Fruit fly (Drosophila melanogaster): ENCODE data around the gene dgt4.

Gene dgt4

dm6 chrX:4106756-4107155 is 6.7 kb upstream of the dgt4 start (continued):
- no peak for TF ChIP-seq tin (GFP tag; optimal IDR thresholded peaks at IDR 0.05)
- peak; percentile 3 to 5 for TF ChIP-seq dpn (GFP tag; optimal IDR thresholded peaks at IDR 0.05)
- TF ChIP-seq CG8944 (GFP tag; optimal IDR thresholded peaks at IDR 0.05): peak; percentile 4
- peak; percentile 1 for TF ChIP-seq CG1529 (GFP tag; optimal IDR thresholded peaks at IDR 0.05)
- TF ChIP-seq seq (GFP tag; IDR thresholded peaks at IDR 0.05): no peak
- no peak for TF ChIP-seq CG34376 (GFP tag; optimal IDR thresholded peaks at IDR 0.05)
- peak; percentile 41 for TF ChIP-seq Ssrp (tag; optimal IDR thresholded peaks at IDR 0.05)
- TF ChIP-seq sens (GFP tag): peak; percentile 89
- TF ChIP-seq ci (GFP tag; IDR thresholded peaks at IDR 0.05): 0 out of 3 replicates have a peak, but pooled peaks have one; percentile 12
- peak; percentile 33 for TF ChIP-seq unpg (GFP tag; optimal IDR thresholded peaks at IDR 0.05)
- 0 out of 3 replicates have a peak, but pooled peaks have one; percentile 14 for TF ChIP-seq Mrtf (GFP tag; IDR thresholded peaks at IDR 0.05)
- peak; percentile 25 for TF ChIP-seq Fer1 (GFP tag; optimal IDR thresholded peaks at IDR 0.05)
- peak; percentile 10 for TF ChIP-seq fd96Cb (tag; optimal IDR thresholded peaks at IDR 0.05)
- TF ChIP-seq slbo (GFP tag; IDR thresholded peaks at IDR 0.05): no peak
- TF ChIP-seq Hr51 (GFP tag; optimal IDR thresholded peaks at IDR 0.05): peak in 1 of 2 experiments; percentile 19
- 0 out of 2 replicates have a peak, but pooled peaks have one; percentile 28 for TF ChIP-seq sob (GFP tag; IDR thresholded peaks at IDR 0.05)
- peak; percentile 10 for TF ChIP-seq CG18619 (GFP tag; optimal IDR thresholded peaks at IDR 0.05)
- no peak for TF ChIP-seq CG8290 (GFP tag; optimal IDR thresholded peaks at IDR 0.05)
- TF ChIP-seq CG8290 (tag; optimal IDR thresholded peaks at IDR 0.05): peak in 1 of 2 experiments; percentile 35
- TF ChIP-seq lov (optimal IDR thresholded peaks at IDR 0.05): no peak
- 0 out of 3 replicates have a peak, but pooled peaks have one; percentile 39 for TF ChIP-seq lov (GFP tag; IDR thresholded peaks at IDR 0.05)
- peak; percentile 4 for TF ChIP-seq CG4707 (GFP tag; optimal IDR thresholded peaks at IDR 0.05)
- peak; percentile 51 for TF ChIP-seq CG33557 (GFP tag; optimal IDR thresholded peaks at IDR 0.05)
- TF ChIP-seq CG1603 (tag; optimal IDR thresholded peaks at IDR 0.05): peak; percentile 51
- no peak for TF ChIP-seq CG4820 (GFP tag; optimal IDR thresholded peaks at IDR 0.05)
- peak in 1 of 2 experiments; percentile 8 for TF ChIP-seq Pdp1 (GFP tag; optimal IDR thresholded peaks at IDR 0.05)
- peak; percentile 28 for TF ChIP-seq gsb-n (tag; optimal IDR thresholded peaks at IDR 0.05)
- no peak for TF ChIP-seq disco-r (GFP tag; optimal IDR thresholded peaks at IDR 0.05)
- peak; percentile 25 for TF ChIP-seq pum (GFP tag; optimal IDR thresholded peaks at IDR 0.05)
- peak; percentile 41; the same call in 2 of the 3 replicates for TF ChIP-seq row (GFP tag; IDR thresholded peaks at IDR 0.05)
- TF ChIP-seq Hmr (GFP tag; optimal IDR thresholded peaks at IDR 0.05): peak; percentile 54
- no peak for TF ChIP-seq CG4617 (GFP tag; optimal IDR thresholded peaks at IDR 0.05; ENCODE audit: borderline replicate concordance)
- peak; percentile 20; the same call in 1 of the 2 replicates for TF ChIP-seq CG9215 (GFP tag; IDR thresholded peaks at IDR 0.05)
- TF ChIP-seq CG10431 (GFP tag; optimal IDR thresholded peaks at IDR 0.05): no peak
- peak; percentile 35; the same call in 2 of the 3 replicates for TF ChIP-seq dysf (GFP tag; IDR thresholded peaks at IDR 0.05)
- TF ChIP-seq Oli (tag; optimal IDR thresholded peaks at IDR 0.05): peak; percentile 37
- peak; percentile 2 for TF ChIP-seq Nf-YB (GFP tag; optimal IDR thresholded peaks at IDR 0.05)
- TF ChIP-seq Blimp-1 (GFP tag; optimal IDR thresholded peaks at IDR 0.05): peak; percentile 28
- TF ChIP-seq CG13775 (GFP tag; optimal IDR thresholded peaks at IDR 0.05): peak; percentile 9
- no peak for TF ChIP-seq zen2 (GFP tag; IDR thresholded peaks at IDR 0.05; ENCODE audit: partially characterized antibody)
- no peak for TF ChIP-seq CG9817 (tag; optimal IDR thresholded peaks at IDR 0.05)
- TF ChIP-seq CG4328 (GFP tag; optimal IDR thresholded peaks at IDR 0.05): no peak
- no peak for TF ChIP-seq stwl (tag; optimal IDR thresholded peaks at IDR 0.05)
- no peak for TF ChIP-seq CG11723 (GFP tag; optimal IDR thresholded peaks at IDR 0.05)
- no peak for TF ChIP-seq Gsc (GFP tag; IDR thresholded peaks at IDR 0.05)
- TF ChIP-seq CG10267 (tag; optimal IDR thresholded peaks at IDR 0.05): peak; percentile 21
- no peak for TF ChIP-seq tup (GFP tag; optimal IDR thresholded peaks at IDR 0.05)
- TF ChIP-seq CG31441 (GFP tag; IDR thresholded peaks at IDR 0.05): peak; percentile 34; the same call in 1 of the 2 replicates
- peak; percentile 5 for TF ChIP-seq Abd-B (GFP tag; optimal IDR thresholded peaks at IDR 0.05)
- peak; percentile 42 for TF ChIP-seq CG7786 (GFP tag; optimal IDR thresholded peaks at IDR 0.05)

Data from whole organism, embryonic.